Worm (Caenorhabditis elegans) whole organism, early embryonic: ENCODE measurements around the gene ace-3.

Experiments
- F13C5.2 ChIP-seq: sonication (generic microtip); optimal IDR thresholded peaks from 2 replicates; lab custom pipeline; 2017; ENCODE audit warnings: mild to moderate bottlenecking, missing genetic modification characterization, inconsistent platforms, missing compliant biosample characterization
- ama-1 ChIP-seq: fragments of 150-350 bp; optimal IDR thresholded peaks from 2 replicates; lab custom pipeline; 2014
- ceh-13 ChIP-seq: fragments of 200-800 bp; sonication (Bioruptor generic); optimal IDR thresholded peaks from 2 replicates; lab custom pipeline; 2018; ENCODE audit warnings: mild to moderate bottlenecking, missing genetic modification characterization, missing compliant biosample characterization
- ceh-36 ChIP-seq: sonication (generic microtip); optimal IDR thresholded peaks from 2 replicates; lab custom pipeline; 2016; ENCODE audit warnings: missing genetic modification characterization, inconsistent platforms, missing compliant biosample characterization
- flt-1 ChIP-seq: fragments of 200-800 bp; sonication (Bioruptor generic); IDR thresholded peaks from 2 replicates; pipeline ENCODE4 v1.3.6; 2022; ENCODE audit warnings: missing genetic modification characterization, missing compliant biosample characterization
- pes-1 ChIP-seq: fragments of 200-800 bp; sonication (Bioruptor generic); IDR thresholded peaks from 2 replicates; pipeline ENCODE4 v1.3.6; 2022; ENCODE audit warnings: missing genetic modification reagents, missing genetic modification characterization, missing compliant biosample characterization
- sea-1 ChIP-seq: fragments of 200-800 bp; sonication (Bioruptor generic); conservative IDR thresholded peaks from 2 replicates; pipeline ENCODE4 v1.3.6; 2022; ENCODE audit warnings: missing genetic modification characterization, missing compliant biosample characterization

DNA sequence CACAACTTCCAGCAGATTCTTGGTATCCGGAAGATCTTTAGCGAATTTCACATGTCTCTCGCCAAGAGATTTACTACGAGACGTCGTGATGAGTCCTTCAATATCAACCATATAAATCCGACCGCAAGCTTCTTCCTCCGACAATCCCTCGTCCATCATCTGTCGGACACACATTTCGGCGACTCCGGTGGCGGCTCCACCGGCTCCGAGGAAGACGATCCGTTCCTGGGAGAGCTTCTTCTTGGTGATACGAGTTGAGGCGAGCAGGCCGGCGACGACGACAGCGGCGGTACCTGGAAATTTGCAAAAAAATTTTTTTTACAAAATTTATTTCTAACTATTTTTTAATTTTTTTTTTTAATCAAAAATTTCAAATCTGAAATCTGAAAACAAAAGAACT lies 24.6 kb downstream of the ace-3 start:
- TF ChIP-seq ceh-13 (GFP tag; lab: Kevin White, UChicago) (no peak), ama-1 (lab: Kevin White, UChicago) (no peak), flt-1 (GFP tag; lab: Robert Waterston, UW) (no peak), F13C5.2 (tag; lab: Kevin White, UChicago) (no peak), ceh-36 (no peak), sea-1 (GFP tag; lab: Robert Waterston, UW) (no peak), pes-1 (GFP tag; lab: Robert Waterston, UW) (no peak)
